Fruit fly (Drosophila melanogaster) whole organism, embryonic: ENCODE measurements around the gene Fcp3C.

Experiments
- Ada2b ChIP-seq: fragments of 200-800 bp; sonication (Bioruptor generic); IDR thresholded peaks from 2 replicates; pipeline ENCODE4 v1.3.6; 2022; ENCODE audit warnings: missing biosample characterization, missing genetic modification characterization
- Aef1 ChIP-seq: fragments of 200-800 bp; sonication (Bioruptor generic); IDR thresholded peaks from 3 replicates; pipeline ENCODE4 v1.3.6; 2022; ENCODE audit warnings: missing biosample characterization, missing genetic modification characterization
- Asciz ChIP-seq: fragments of 200-800 bp; sonication (Bioruptor generic); optimal IDR thresholded peaks from 2 replicates; lab custom pipeline; 2017; ENCODE audit warnings: missing biosample characterization, mild to moderate bottlenecking, missing genetic modification characterization, missing genetic modification reagents
- B-H1 ChIP-seq: fragments of 200-800 bp; sonication (Bioruptor generic); IDR thresholded peaks from 3 replicates; pipeline ENCODE4 v1.3.6; 2022; ENCODE audit warnings: missing biosample characterization, missing genetic modification characterization
- CG11247 ChIP-seq: fragments of 200-800 bp; sonication (Bioruptor generic); IDR thresholded peaks from 2 replicates; pipeline ENCODE4 v1.3.6; 2022; ENCODE audit warnings: missing biosample characterization, missing genetic modification characterization
- CG1233 ChIP-seq: fragments of 200-800 bp; sonication (Bioruptor generic); optimal IDR thresholded peaks from 4 replicates; lab custom pipeline; 2018; ENCODE audit warnings: missing biosample characterization, mild to moderate bottlenecking, missing genetic modification characterization
- CG12769 ChIP-seq: fragments of 200-800 bp; sonication (Bioruptor generic); optimal IDR thresholded peaks from 2 replicates; lab custom pipeline; 2019; ENCODE audit warnings: missing biosample characterization, mild to moderate bottlenecking, missing genetic modification characterization, moderate library complexity
- CG12942 ChIP-seq: fragments of 200-800 bp; sonication (Bioruptor generic); optimal IDR thresholded peaks from 3 replicates; lab custom pipeline; 2016; ENCODE audit warnings: missing biosample characterization, missing genetic modification characterization
- CG1603 ChIP-seq: fragments of 200-800 bp; sonication (Bioruptor generic); optimal IDR thresholded peaks from 2 replicates; lab custom pipeline; 2019; ENCODE audit warnings: missing biosample characterization, mild to moderate bottlenecking, missing genetic modification characterization, moderate library complexity
- CG17361 ChIP-seq: fragments of 200-800 bp; sonication (Bioruptor generic); IDR thresholded peaks from 3 replicates; pipeline ENCODE4 v1.3.6; 2022; ENCODE audit warnings: missing biosample characterization, missing genetic modification characterization
- CG2129 ChIP-seq: fragments of 200-800 bp; sonication (Bioruptor generic); IDR thresholded peaks from 2 replicates; pipeline ENCODE4 v1.3.6; 2022; ENCODE audit warnings: missing biosample characterization, missing genetic modification characterization; ENCODE audit not compliant: partially characterized antibody
- CG32772 ChIP-seq: fragments of 200-800 bp; sonication (Bioruptor generic); IDR thresholded peaks from 2 replicates; pipeline ENCODE4 v1.3.6; 2022; ENCODE audit warnings: missing biosample characterization, missing genetic modification characterization
- CG3281 ChIP-seq: fragments of 200-800 bp; sonication (Bioruptor generic); optimal IDR thresholded peaks from 3 replicates; lab custom pipeline; 2017; ENCODE audit warnings: missing biosample characterization, mild to moderate bottlenecking, missing genetic modification characterization
- CG34422 ChIP-seq: fragments of 200-800 bp; sonication (Bioruptor generic); IDR thresholded peaks from 3 replicates; pipeline ENCODE4 v1.3.6; 2022; ENCODE audit warnings: missing biosample characterization, missing genetic modification characterization
- CG3838 ChIP-seq: fragments of 200-800 bp; sonication (Bioruptor generic); optimal IDR thresholded peaks from 3 replicates; lab custom pipeline; 2016; ENCODE audit warnings: missing biosample characterization, missing genetic modification characterization
- CG3995 ChIP-seq: fragments of 200-800 bp; sonication (Bioruptor generic); optimal IDR thresholded peaks from 3 replicates; lab custom pipeline; 2016; ENCODE audit warnings: missing biosample characterization, missing genetic modification characterization
- CG6272 ChIP-seq: fragments of 200-800 bp; sonication (Bioruptor generic); IDR thresholded peaks from 2 replicates; pipeline ENCODE4 v1.3.6; 2022; ENCODE audit warnings: missing biosample characterization, missing genetic modification characterization
- CG6813 ChIP-seq: fragments of 200-800 bp; sonication (Bioruptor generic); optimal IDR thresholded peaks from 2 replicates; lab custom pipeline; 2017; ENCODE audit warnings: missing biosample characterization, missing genetic modification characterization, mild to moderate bottlenecking, moderate library complexity, missing genetic modification reagents
- Dip3 ChIP-seq: fragments of 200-800 bp; sonication (Bioruptor generic); optimal IDR thresholded peaks from 3 replicates; lab custom pipeline; 2016; ENCODE audit warnings: missing biosample characterization, missing genetic modification characterization
- Fer2 ChIP-seq: fragments of 200-800 bp; sonication (Bioruptor generic); optimal IDR thresholded peaks from 2 replicates; lab custom pipeline; 2018; ENCODE audit warnings: missing biosample characterization, mild to moderate bottlenecking, missing genetic modification characterization, moderate library complexity
- H15 ChIP-seq: fragments of 200-800 bp; sonication (Bioruptor generic); IDR thresholded peaks from 3 replicates; pipeline ENCODE4 v1.3.6; 2022; ENCODE audit warnings: missing biosample characterization, missing genetic modification characterization
- H2.0 ChIP-seq: fragments of 200-800 bp; sonication (Bioruptor generic); IDR thresholded peaks from 2 replicates; pipeline ENCODE4 v1.3.6; 2022; ENCODE audit warnings: missing biosample characterization, missing genetic modification characterization
- Hmr ChIP-seq: fragments of 200-800 bp; sonication (Bioruptor generic); optimal IDR thresholded peaks from 3 replicates; lab custom pipeline; 2017; ENCODE audit warnings: mild to moderate bottlenecking, missing biosample characterization, missing genetic modification reagents, missing genetic modification characterization
- Hr3 ChIP-seq: fragments of 200-800 bp; sonication (Bioruptor generic); optimal IDR thresholded peaks from 3 replicates; lab custom pipeline; 2016; ENCODE audit warnings: missing biosample characterization, missing genetic modification characterization
- MBD-R2 ChIP-seq: fragments of 200-800 bp; sonication (Bioruptor generic); IDR thresholded peaks from 2 replicates; pipeline ENCODE4 v1.3.6; 2022; ENCODE audit warnings: missing biosample characterization, missing genetic modification characterization
- Myb ChIP-seq: fragments of 200-800 bp; sonication (Bioruptor generic); optimal IDR thresholded peaks from 2 replicates; lab custom pipeline; 2016; ENCODE audit warnings: missing biosample characterization, missing genetic modification characterization
- Opbp ChIP-seq: fragments of 200-800 bp; sonication (Bioruptor generic); IDR thresholded peaks from 3 replicates; pipeline ENCODE4 v1.3.6; 2022; ENCODE audit warnings: missing biosample characterization, missing genetic modification characterization; ENCODE audit not compliant: partially characterized antibody
- PHDP ChIP-seq: fragments of 200-800 bp; sonication (Bioruptor generic); optimal IDR thresholded peaks from 3 replicates; lab custom pipeline; 2018; ENCODE audit warnings: missing biosample characterization, mild to moderate bottlenecking, missing genetic modification characterization, moderate library complexity
- Rfx ChIP-seq: fragments of 200-800 bp; sonication (Bioruptor generic); IDR thresholded peaks from 2 replicates; pipeline ENCODE4 v1.3.6; 2022; ENCODE audit warnings: missing biosample characterization, missing genetic modification characterization
- Trl ChIP-seq, 3 experiments: fragments of >200 bp in 2 of 3; fragments of 200-800 bp in 1 of 3; sonication (Bioruptor generic) in 1 of 3; optimal IDR thresholded peaks; 2 replicates in 1 of 3; 3 replicates in 2 of 3; lab custom pipeline; 2016 to 2017; ENCODE audit warnings: missing biosample characterization in 1 of 3, missing genetic modification characterization in 1 of 3
- chinmo ChIP-seq: fragments of 200-800 bp; sonication (Bioruptor generic); IDR thresholded peaks from 4 replicates; pipeline ENCODE4 v1.3.6; 2022; ENCODE audit warnings: missing biosample characterization, missing genetic modification characterization; ENCODE audit not compliant: partially characterized antibody
- ci ChIP-seq: fragments of 200-800 bp; sonication (Bioruptor generic); IDR thresholded peaks from 3 replicates; pipeline ENCODE4 v1.3.6; 2022; ENCODE audit warnings: missing biosample characterization, missing genetic modification characterization
- ems ChIP-seq: fragments of 200-800 bp; sonication (Bioruptor generic); optimal IDR thresholded peaks from 3 replicates; lab custom pipeline; 2016; ENCODE audit warnings: missing biosample characterization, missing genetic modification characterization
- en ChIP-seq: fragments of 200-800 bp; sonication (Bioruptor generic); optimal IDR thresholded peaks from 2 replicates; lab custom pipeline; 2016; ENCODE audit warnings: missing biosample characterization, missing genetic modification characterization
- eve ChIP-seq, 2 experiments: fragments of >200 bp; optimal IDR thresholded peaks; 2 replicates each; lab custom pipeline; 2017; ENCODE audit warnings: missing biosample characterization in 2 of 2, missing genetic modification characterization in 2 of 2
- eyg ChIP-seq: fragments of 200-800 bp; sonication (Bioruptor generic); optimal IDR thresholded peaks from 3 replicates; lab custom pipeline; 2016; ENCODE audit warnings: missing biosample characterization, missing genetic modification characterization
- grn ChIP-seq: fragments of 200-800 bp; sonication (Bioruptor generic); optimal IDR thresholded peaks from 3 replicates; lab custom pipeline; 2017; ENCODE audit warnings: missing biosample characterization, missing genetic modification characterization
- gsb ChIP-seq: fragments of 200-800 bp; sonication (Bioruptor generic); IDR thresholded peaks from 2 replicates; pipeline ENCODE4 v1.3.6; 2022; ENCODE audit warnings: missing biosample characterization, missing genetic modification characterization
- inv ChIP-seq: fragments of 200-800 bp; sonication (Bioruptor generic); IDR thresholded peaks from 2 replicates; pipeline ENCODE4 v1.3.6; 2022; ENCODE audit warnings: missing biosample characterization, missing genetic modification characterization; ENCODE audit not compliant: partially characterized antibody
- kah ChIP-seq: fragments of 200-800 bp; sonication (Bioruptor generic); optimal IDR thresholded peaks from 2 replicates; lab custom pipeline; 2018; ENCODE audit warnings: missing biosample characterization, mild to moderate bottlenecking, missing genetic modification characterization
- klu ChIP-seq: fragments of 200-800 bp; sonication (Bioruptor generic); IDR thresholded peaks from 2 replicates; pipeline ENCODE4 v1.3.6; 2022; ENCODE audit warnings: missing biosample characterization, missing genetic modification characterization
- knrl ChIP-seq: fragments of 200-800 bp; sonication (Bioruptor generic); IDR thresholded peaks from 3 replicates; pipeline ENCODE4 v1.3.6; 2022; ENCODE audit warnings: missing biosample characterization, missing genetic modification characterization; ENCODE audit not compliant: partially characterized antibody
- odd ChIP-seq: fragments of 200-800 bp; sonication (Bioruptor generic); optimal IDR thresholded peaks from 2 replicates; lab custom pipeline; 2017; ENCODE audit warnings: missing biosample characterization, mild to moderate bottlenecking, missing genetic modification characterization
- pho ChIP-seq: fragments of 200-800 bp; sonication (Bioruptor generic); optimal IDR thresholded peaks from 2 replicates; lab custom pipeline; 2016; ENCODE audit warnings: missing biosample characterization, missing genetic modification characterization
- pzg ChIP-seq: fragments of 200-800 bp; sonication (Bioruptor generic); optimal IDR thresholded peaks from 3 replicates; lab custom pipeline; 2018; ENCODE audit warnings: missing biosample characterization, mild to moderate bottlenecking, missing genetic modification characterization, moderate library complexity
- repo ChIP-seq: fragments of 200-800 bp; sonication (Bioruptor generic); optimal IDR thresholded peaks from 2 replicates; lab custom pipeline; 2016; ENCODE audit warnings: missing biosample characterization, missing genetic modification characterization
- salm ChIP-seq: fragments of 200-800 bp; sonication (Bioruptor generic); optimal IDR thresholded peaks from 2 replicates; lab custom pipeline; 2018; ENCODE audit warnings: missing biosample characterization, mild to moderate bottlenecking, missing genetic modification characterization
- schlank ChIP-seq: fragments of 200-800 bp; sonication (Bioruptor generic); optimal IDR thresholded peaks from 2 replicates; lab custom pipeline; 2018; ENCODE audit warnings: missing biosample characterization, mild to moderate bottlenecking, missing genetic modification characterization
- tna ChIP-seq: fragments of 200-800 bp; sonication (Bioruptor generic); IDR thresholded peaks from 2 replicates; pipeline ENCODE4 v1.3.6; 2022; ENCODE audit warnings: missing biosample characterization, missing genetic modification characterization; ENCODE audit not compliant: partially characterized antibody
- tup ChIP-seq: fragments of 200-800 bp; sonication (Bioruptor generic); optimal IDR thresholded peaks from 2 replicates; lab custom pipeline; 2016; ENCODE audit warnings: missing biosample characterization, mild to moderate bottlenecking, missing genetic modification characterization, moderate library complexity
- wek ChIP-seq: fragments of 200-800 bp; sonication (Bioruptor generic); optimal IDR thresholded peaks from 3 replicates; lab custom pipeline; 2018; ENCODE audit warnings: missing biosample characterization, mild to moderate bottlenecking, missing genetic modification characterization, moderate library complexity

Fcp3C gene

dm6 chrX:3188419-3188818 is 14.1 kb upstream of the Fcp3C start (continued):
- no peak for TF ChIP-seq tna (GFP tag; lab: Robert Waterston, UW)
- no peak for TF ChIP-seq Rfx (GFP tag; lab: Robert Waterston, UW)
- TF ChIP-seq CG1603 (tag; lab: Kevin White, UChicago): peak; percentile 37
- peak; percentile 72 for TF ChIP-seq grn (GFP tag; lab: Kevin White, UChicago)
- TF ChIP-seq CG6813 (GFP tag; lab: Kevin White, UChicago): peak; percentile 68
- no peak for TF ChIP-seq Myb (GFP tag; lab: Kevin White, UChicago)
- no peak for TF ChIP-seq pho (GFP tag; lab: Kevin White, UChicago)
- no peak for TF ChIP-seq klu
- peak; percentile 54 for TF ChIP-seq PHDP (tag; lab: Kevin White, UChicago)
- no peak for TF ChIP-seq salm (tag; lab: Kevin White, UChicago)
- TF ChIP-seq wek (GFP tag; lab: Kevin White, UChicago): peak; percentile 67
- no peak for TF ChIP-seq Trl (optimal IDR thresholded peaks at IDR 0.05; lab: Kevin White, UChicago)
- peak; percentile 66 for TF ChIP-seq Trl (GFP tag; optimal IDR thresholded peaks at IDR 0.05; lab: Kevin White, UChicago)
- TF ChIP-seq ci: peak; percentile 50; the same call in 2 of the 3 replicates
- no peak for TF ChIP-seq CG32772
- peak; percentile 24 for TF ChIP-seq kah
- no peak for TF ChIP-seq CG34422
- no peak for TF ChIP-seq inv (GFP tag; lab: Robert Waterston, UW)
- TF ChIP-seq MBD-R2: no peak
- TF ChIP-seq Asciz (GFP tag; lab: Kevin White, UChicago): peak; percentile 72
- no peak for TF ChIP-seq H2.0 (GFP tag; lab: Robert Waterston, UW)
- TF ChIP-seq repo: peak; percentile 4
- TF ChIP-seq Hr3: no peak
- no peak for TF ChIP-seq CG3838 (GFP tag; lab: Kevin White, UChicago)
- no peak for TF ChIP-seq en (GFP tag; lab: Kevin White, UChicago)
- TF ChIP-seq pzg: no peak
- TF ChIP-seq ems (GFP tag; lab: Kevin White, UChicago): peak; percentile 21
- TF ChIP-seq odd (GFP tag; lab: Kevin White, UChicago): peak; percentile 48
- TF ChIP-seq CG6272 (GFP tag; lab: Robert Waterston, UW): no peak
- TF ChIP-seq CG3995 (GFP tag; lab: Kevin White, UChicago): no peak
- TF ChIP-seq Fer2 (tag; lab: Kevin White, UChicago): no peak
- no peak for TF ChIP-seq chinmo (GFP tag; lab: Robert Waterston, UW)
- peak; percentile 64 for TF ChIP-seq CG1233 (GFP tag; lab: Kevin White, UChicago)
- TF ChIP-seq CG17361 (GFP tag; lab: Robert Waterston, UW): no peak
- TF ChIP-seq CG12769: peak; percentile 47
- TF ChIP-seq Aef1 (GFP tag; lab: Robert Waterston, UW): no peak
- TF ChIP-seq knrl (GFP tag; lab: Robert Waterston, UW): no peak
- no peak for TF ChIP-seq CG11247
- peak; percentile 25; the same call in 1 of the 2 replicates for TF ChIP-seq Ada2b (GFP tag; lab: Robert Waterston, UW)
- no peak for TF ChIP-seq Opbp (GFP tag; lab: Robert Waterston, UW)
- no peak for TF ChIP-seq gsb (GFP tag; lab: Robert Waterston, UW)
- TF ChIP-seq eyg: no peak
- TF ChIP-seq H15 (GFP tag; lab: Robert Waterston, UW): no peak
- TF ChIP-seq eve (GFP tag; optimal IDR thresholded peaks at IDR 0.05; lab: Kevin White, UChicago): peak in 1 of 2 experiments; percentile 2
- no peak for TF ChIP-seq CG2129 (GFP tag; lab: Robert Waterston, UW)
- peak; percentile 36 for TF ChIP-seq schlank (tag; lab: Kevin White, UChicago)
- TF ChIP-seq Hmr (GFP tag; lab: Kevin White, UChicago): peak; percentile 47
- peak; percentile 40 for TF ChIP-seq CG3281
- no peak for TF ChIP-seq Dip3 (GFP tag; lab: Kevin White, UChicago)
- peak; percentile 44 for TF ChIP-seq tup
- TF ChIP-seq CG12942: no peak
- no peak for TF ChIP-seq B-H1 (GFP tag; lab: Robert Waterston, UW)
